Fruit fly (Drosophila melanogaster): ENCODE data around the gene VAChT.

The VAChT gene

dm6 chr3R:18667659-18668248 lies 37.5 kb upstream of the VAChT start, which contains the start of gene CG31229 (continued):
- TF ChIP-seq trem (tag; optimal IDR thresholded peaks at IDR 0.05): peak; percentile 6
- TF ChIP-seq Sry-δ (GFP tag; optimal IDR thresholded peaks at IDR 0.05): peak; percentile 62
- no peak for TF ChIP-seq gcm (GFP tag; optimal IDR thresholded peaks at IDR 0.05)
- no peak for TF ChIP-seq dan (GFP tag; IDR thresholded peaks at IDR 0.05)
- no peak for TF ChIP-seq Dbx (GFP tag; IDR thresholded peaks at IDR 0.05)
- no peak for TF ChIP-seq Jarid2 (GFP tag; optimal IDR thresholded peaks at IDR 0.05)
- TF ChIP-seq H15 (GFP tag; IDR thresholded peaks at IDR 0.05): no peak
- TF ChIP-seq esg (GFP tag; conservative IDR thresholded peaks at IDR 0.05): no peak
- TF ChIP-seq Scr (GFP tag; IDR thresholded peaks at IDR 0.05; ENCODE audit: partially characterized antibody): peak; percentile 64
- no peak for TF ChIP-seq C15 (GFP tag; IDR thresholded peaks at IDR 0.05)
- TF ChIP-seq grau (tag; optimal IDR thresholded peaks at IDR 0.05): no peak
- TF ChIP-seq ERR (GFP tag; optimal IDR thresholded peaks at IDR 0.05): no peak
- TF ChIP-seq Kr (GFP tag; optimal IDR thresholded peaks at IDR 0.05): no peak
- peak; percentile 8 for TF ChIP-seq nmo (GFP tag; optimal IDR thresholded peaks at IDR 0.05)
- peak; percentile 8 for TF ChIP-seq CG10267 (tag; optimal IDR thresholded peaks at IDR 0.05)
- TF ChIP-seq stwl (tag; optimal IDR thresholded peaks at IDR 0.05): peak; percentile 54
- no peak for TF ChIP-seq Hey (tag; optimal IDR thresholded peaks at IDR 0.05)
- no peak for TF ChIP-seq Vsx1 (GFP tag; optimal IDR thresholded peaks at IDR 0.05)
- TF ChIP-seq Myb (GFP tag; optimal IDR thresholded peaks at IDR 0.05): peak; percentile 5

- TF ChIP-seq ato (GFP tag; IDR thresholded peaks at IDR 0.05; ENCODE audit: partially characterized antibody) (peak; percentile 36; the same call in 1 of the 2 replicates), Drgx (GFP tag; IDR thresholded peaks at IDR 0.05) (no peak), pho (GFP tag; optimal IDR thresholded peaks at IDR 0.05) (no peak), Awh (GFP tag; IDR thresholded peaks at IDR 0.05) (no peak), oc (tag; optimal IDR thresholded peaks at IDR 0.05) (no peak), z (GFP tag; IDR thresholded peaks at IDR 0.05) (0 out of 3 replicates have a peak, but pooled peaks have one; percentile 26), CG6175 (GFP tag; IDR thresholded peaks at IDR 0.05) (peak; percentile 56; the same call in 1 of the 3 replicates), CG9817 (tag; optimal IDR thresholded peaks at IDR 0.05) (no peak), CG8388 (GFP tag; optimal IDR thresholded peaks at IDR 0.05) (peak; percentile 42), CG6791 (GFP tag; IDR thresholded peaks at IDR 0.05; ENCODE audit: partially characterized antibody) (no peak), chm (GFP tag; IDR thresholded peaks at IDR 0.05) (0 out of 2 replicates have a peak, but pooled peaks have one; percentile 32), vnd (GFP tag; IDR thresholded peaks at IDR 0.05; ENCODE audit: partially characterized antibody) (no peak), CG2199 (GFP tag; IDR thresholded peaks at IDR 0.05) (no peak), Ets65A (GFP tag) (no peak), tna (GFP tag; IDR thresholded peaks at IDR 0.05; ENCODE audit: partially characterized antibody) (0 out of 2 replicates have a peak, but pooled peaks have one; percentile 24), CG7839 (tag; optimal IDR thresholded peaks at IDR 0.05) (no peak), Med (GFP tag) (peak; percentile 71), CG12769 (tag; optimal IDR thresholded peaks at IDR 0.05) (peak; percentile 56), sqz (GFP tag; optimal IDR thresholded peaks at IDR 0.05) (peak; percentile 57), Deaf1 (tag; optimal IDR thresholded peaks at IDR 0.05) (peak; percentile 29), kni (GFP tag; optimal IDR thresholded peaks at IDR 0.05) (peak; percentile 62), crol (GFP tag; IDR thresholded peaks at IDR 0.05) (no peak), az2 (GFP tag; optimal IDR thresholded peaks at IDR 0.05) (no peak), bcd (GFP tag; optimal IDR thresholded peaks at IDR 0.05) (no peak), CG4404 (GFP tag; IDR thresholded peaks at IDR 0.05) (no peak), Ravus (GFP tag; IDR thresholded peaks at IDR 0.05) (no peak), grau (tag; optimal IDR thresholded peaks at IDR 0.05) (peak; percentile 38), sob (GFP tag; IDR thresholded peaks at IDR 0.05) (no peak), Blimp-1 (GFP tag; optimal IDR thresholded peaks at IDR 0.05) (peak; percentile 31), bbx (GFP tag; IDR thresholded peaks at IDR 0.05; ENCODE audit: partially characterized antibody) (peak; percentile 37; the same call in 1 of the 2 replicates)
These were observed 36.1 kb upstream of the VAChT start, which contains the start of gene CG7702 for dm6 chr3R:18669152-18669551. CG7702 (plus strand) TSS chr3R:18669390.

Data from whole organism, embryonic.